Worm (Caenorhabditis elegans) whole organism, L2 larva: ENCODE measurements around the gene amph-1.

ENCODE experiments used
- C34F6.9 ChIP-seq: fragments of 150-350 bp; optimal IDR thresholded peaks from 2 replicates; lab custom pipeline; 2014; ENCODE audit warnings: missing biosample characterization, missing genetic modification characterization
- F13H6.1 ChIP-seq: sonication (generic microtip); optimal IDR thresholded peaks from 2 replicates; lab custom pipeline; 2016; ENCODE audit warnings: missing genetic modification characterization, missing compliant biosample characterization
- R02D3.7 ChIP-seq: fragments of 150-350 bp; optimal IDR thresholded peaks from 2 replicates; lab custom pipeline; 2014; ENCODE audit warnings: missing biosample characterization, missing genetic modification characterization
- Y55F3AM.14 ChIP-seq: fragments of 200-800 bp; sonication (Bioruptor generic); optimal IDR thresholded peaks from 2 replicates; lab custom pipeline; 2018; ENCODE audit warnings: mild to moderate bottlenecking, missing genetic modification characterization, missing compliant biosample characterization
- ZK546.5 ChIP-seq: sonication (generic microtip); optimal IDR thresholded peaks from 2 replicates; lab custom pipeline; 2017; ENCODE audit warnings: missing biosample characterization, missing genetic modification characterization
- alr-1 ChIP-seq: fragments of 150-350 bp; optimal IDR thresholded peaks from 2 replicates; lab custom pipeline; 2014; ENCODE audit warnings: missing biosample characterization, missing genetic modification characterization
- aly-2 ChIP-seq: fragments of 150-350 bp; optimal IDR thresholded peaks from 2 replicates; lab custom pipeline; 2014; ENCODE audit warnings: missing biosample characterization, missing genetic modification characterization
- ama-1 ChIP-seq: fragments of 150-350 bp; optimal IDR thresholded peaks from 2 replicates; lab custom pipeline; 2018; ENCODE audit warnings: inconsistent platforms
- blmp-1 ChIP-seq: sonication (generic microtip); optimal IDR thresholded peaks from 2 replicates; lab custom pipeline; 2017; ENCODE audit warnings: missing genetic modification characterization, mild to moderate bottlenecking, missing compliant biosample characterization, antibody characterized with exemption, moderate library complexity; ENCODE audit not compliant: insufficient read depth
- crh-2 ChIP-seq: sonication (generic microtip); optimal IDR thresholded peaks from 2 replicates; lab custom pipeline; 2017; ENCODE audit warnings: missing biosample characterization, missing genetic modification characterization
- dmd-4 ChIP-seq: sonication (generic microtip); optimal IDR thresholded peaks from 2 replicates; lab custom pipeline; 2017; ENCODE audit warnings: missing biosample characterization, missing genetic modification characterization
- egl-27 ChIP-seq: sonication (generic microtip); optimal IDR thresholded peaks from 3 replicates; lab custom pipeline; 2017; ENCODE audit warnings: missing biosample characterization, missing genetic modification reagents, missing genetic modification characterization
- fos-1 ChIP-seq: fragments of 150-350 bp; optimal IDR thresholded peaks from 2 replicates; lab custom pipeline; 2014; ENCODE audit warnings: missing biosample characterization, missing genetic modification characterization
- gmeb-1 ChIP-seq: fragments of 150-350 bp; optimal IDR thresholded peaks from 2 replicates; lab custom pipeline; 2014; ENCODE audit warnings: missing biosample characterization, missing genetic modification characterization
- lin-11 ChIP-seq: fragments of 150-350 bp; sonication (generic microtip); optimal IDR thresholded peaks from 2 replicates; lab custom pipeline; 2014; ENCODE audit warnings: missing biosample characterization, missing genetic modification characterization, inconsistent platforms, mixed read lengths
- lin-13 ChIP-seq: fragments of 150-350 bp; optimal IDR thresholded peaks from 2 replicates; lab custom pipeline; 2014; ENCODE audit warnings: missing biosample characterization, missing genetic modification reagents, missing genetic modification characterization
- lin-39 ChIP-seq: fragments of 150-350 bp; optimal IDR thresholded peaks from 2 replicates; lab custom pipeline; 2014; ENCODE audit warnings: missing biosample characterization, missing genetic modification reagents, missing genetic modification characterization
- lsy-2 ChIP-seq, 2 experiments: fragments of 150-350 bp in 1 of 2; sonication (generic microtip) in 1 of 2; optimal IDR thresholded peaks; 2 replicates each; lab custom pipeline; 2014 to 2017; ENCODE audit warnings: missing biosample characterization in 2 of 2, missing genetic modification characterization in 2 of 2
- mab-5 ChIP-seq: fragments of 150-350 bp; optimal IDR thresholded peaks from 2 replicates; lab custom pipeline; 2014; ENCODE audit warnings: missing biosample characterization, missing genetic modification characterization
- nhr-10 ChIP-seq: sonication (generic microtip); optimal IDR thresholded peaks from 2 replicates; lab custom pipeline; 2017; ENCODE audit warnings: missing biosample characterization, missing genetic modification characterization
- nhr-12 ChIP-seq: fragments of 150-350 bp; optimal IDR thresholded peaks from 2 replicates; lab custom pipeline; 2014; ENCODE audit warnings: missing biosample characterization, missing genetic modification characterization
- nhr-129 ChIP-seq: fragments of 150-350 bp; optimal IDR thresholded peaks from 2 replicates; lab custom pipeline; 2014; ENCODE audit warnings: missing biosample characterization, missing genetic modification characterization
- nhr-21 ChIP-seq: fragments of 150-350 bp; optimal IDR thresholded peaks from 2 replicates; lab custom pipeline; 2014; ENCODE audit warnings: missing biosample characterization, missing genetic modification characterization
- nhr-237 ChIP-seq: fragments of 150-350 bp; optimal IDR thresholded peaks from 2 replicates; lab custom pipeline; 2014; ENCODE audit warnings: missing biosample characterization, missing genetic modification characterization
- nhr-6 ChIP-seq: fragments of 150-350 bp; optimal IDR thresholded peaks from 2 replicates; lab custom pipeline; 2014; ENCODE audit warnings: missing biosample characterization, missing genetic modification characterization
- sem-4 ChIP-seq: fragments of 150-350 bp; optimal IDR thresholded peaks from 2 replicates; lab custom pipeline; 2014; ENCODE audit warnings: missing biosample characterization, missing genetic modification reagents, missing genetic modification characterization
- skn-1 ChIP-seq: sonication (generic microtip); optimal IDR thresholded peaks from 2 replicates; lab custom pipeline; 2017; ENCODE audit warnings: missing biosample characterization, missing genetic modification characterization
- sma-3 ChIP-seq: sonication (generic microtip); optimal IDR thresholded peaks from 2 replicates; lab custom pipeline; 2016; ENCODE audit warnings: missing genetic modification reagents, missing genetic modification characterization, missing compliant biosample characterization
- sma-9 ChIP-seq, 2 experiments: fragments of 150-350 bp in 1 of 2; sonication (generic microtip) in 1 of 2; optimal IDR thresholded peaks; 2 replicates each; lab custom pipeline; 2014 to 2016; ENCODE audit warnings: missing genetic modification characterization in 2 of 2, mild to moderate bottlenecking in 1 of 2, missing biosample characterization in 1 of 2, missing compliant biosample characterization in 1 of 2, missing genetic modification reagents in 1 of 2, moderate library complexity in 1 of 2
- snpc-4 ChIP-seq: fragments of 150-350 bp; optimal IDR thresholded peaks from 2 replicates; lab custom pipeline; 2014; ENCODE audit warnings: missing biosample characterization, missing genetic modification characterization
- unc-55 ChIP-seq: fragments of 150-350 bp; sonication (generic microtip); optimal IDR thresholded peaks from 3 replicates; lab custom pipeline; 2014; ENCODE audit warnings: missing biosample characterization, missing genetic modification reagents, missing genetic modification characterization
- unc-62 ChIP-seq: fragments of 150-350 bp; optimal IDR thresholded peaks from 2 replicates; lab custom pipeline; 2014; ENCODE audit warnings: missing biosample characterization, missing genetic modification reagents, missing genetic modification characterization
- zag-1 ChIP-seq: fragments of 150-350 bp; optimal IDR thresholded peaks from 2 replicates; lab custom pipeline; 2014; ENCODE audit warnings: missing biosample characterization, missing genetic modification characterization
- ztf-1 ChIP-seq: fragments of 200-800 bp; sonication (Bioruptor generic); conservative IDR thresholded peaks from 2 replicates; pipeline ENCODE4 v1.3.6; 2022; ENCODE audit warnings: missing genetic modification characterization, missing compliant biosample characterization

amph-1 gene

ce11 chrIV:9647789-9648361 lies at the start of gene amph-1:
Gene amph-1, minus strand, starts transcription at chrIV:9647873.
- TF ChIP-seq sma-9 (GFP tag; optimal IDR thresholded peaks at IDR 0.05; lab: Kevin White, UChicago) (peak; percentile 51), sma-9 (tag; optimal IDR thresholded peaks at IDR 0.05; lab: Kevin White, UChicago) (no peak), sem-4 (tag; lab: Kevin White, UChicago) (no peak), crh-2 (tag; lab: Kevin White, UChicago) (peak; percentile 78), egl-27 (tag; lab: Kevin White, UChicago) (no peak), F13H6.1 (tag; lab: Kevin White, UChicago) (peak; percentile 42), unc-55 (peak; percentile 48), fos-1 (tag; lab: Kevin White, UChicago) (peak; percentile 54), nhr-129 (tag; lab: Kevin White, UChicago) (peak; percentile 31), zag-1 (tag; lab: Kevin White, UChicago) (no peak), C34F6.9 (tag; lab: Kevin White, UChicago) (peak; percentile 81), sma-3 (peak; percentile 1), ZK546.5 (tag; lab: Kevin White, UChicago) (no peak), nhr-6 (tag; lab: Kevin White, UChicago) (no peak), lsy-2 (tag; optimal IDR thresholded peaks at IDR 0.05; lab: Kevin White, UChicago) (peak in 1 of 2 experiments; percentile 41), nhr-21 (tag; lab: Kevin White, UChicago) (peak; percentile 2), blmp-1 (tag; lab: Kevin White, UChicago) (peak; percentile 50), ama-1 (no peak)

- TF ChIP-seq nhr-12 (tag; lab: Kevin White, UChicago) (no peak), R02D3.7 (tag; lab: Kevin White, UChicago) (no peak), unc-55 (no peak), lsy-2 (tag; optimal IDR thresholded peaks at IDR 0.05; lab: Kevin White, UChicago) (no peak), sma-3 (no peak), mab-5 (no peak), gmeb-1 (tag; lab: Kevin White, UChicago) (no peak), egl-27 (tag; lab: Kevin White, UChicago) (no peak), unc-62 (GFP tag; lab: Kevin White, UChicago) (no peak), sma-9 (GFP tag; optimal IDR thresholded peaks at IDR 0.05; lab: Kevin White, UChicago) (no peak), sma-9 (tag; optimal IDR thresholded peaks at IDR 0.05; lab: Kevin White, UChicago) (no peak), aly-2 (tag; lab: Kevin White, UChicago) (no peak), ama-1 (no peak), crh-2 (tag; lab: Kevin White, UChicago) (no peak), alr-1 (no peak), lin-39 (tag; lab: Kevin White, UChicago) (no peak), snpc-4 (tag; lab: Kevin White, UChicago) (no peak), blmp-1 (tag; lab: Kevin White, UChicago) (no peak)
Observed at ce11 chrIV:9696513-9696912, 48.8 kb upstream of the amph-1 start.

ce11 chrIV:9692874-9693273 lies 45.2 kb upstream of the amph-1 start, which contains the start of gene twk-9:
Gene twk-9, plus strand, starts transcription at chrIV:9693174.
- TF ChIP-seq lin-11 (tag; lab: Kevin White, UChicago) (no peak), lsy-2 (tag; optimal IDR thresholded peaks at IDR 0.05; lab: Kevin White, UChicago) (no peak), R02D3.7 (tag; lab: Kevin White, UChicago) (no peak), mab-5 (no peak), fos-1 (tag; lab: Kevin White, UChicago) (no peak), skn-1 (tag; lab: Kevin White, UChicago) (no peak), unc-62 (GFP tag; lab: Kevin White, UChicago) (no peak), snpc-4 (tag; lab: Kevin White, UChicago) (no peak), lin-39 (tag; lab: Kevin White, UChicago) (no peak), nhr-237 (tag; lab: Kevin White, UChicago) (no peak), zag-1 (tag; lab: Kevin White, UChicago) (no peak), lin-13 (no peak), nhr-10 (tag; lab: Kevin White, UChicago) (no peak)

- TF ChIP-seq ztf-1 (GFP tag; lab: Robert Waterston, UW) (no peak), Y55F3AM.14 (GFP tag; lab: Kevin White, UChicago) (no peak), nhr-21 (tag; lab: Kevin White, UChicago) (no peak), skn-1 (tag; lab: Kevin White, UChicago) (no peak), dmd-4 (tag; lab: Kevin White, UChicago) (no peak), lin-11 (tag; lab: Kevin White, UChicago) (no peak)
- TF ChIP-seq, all 48 proteins: peak for 0
Observed at ce11 chrIV:9690644-9691043, 43.0 kb upstream of the amph-1 start, which contains the start of gene sdz-36. Gene sdz-36, plus strand, starts transcription at chrIV:9690944.
